Worm (Caenorhabditis elegans) whole organism, L3 larva: ENCODE measurements around the gene K02H11.4.

Experiments used
- ZK546.5 ChIP-seq: sonication (generic microtip); optimal IDR thresholded peaks from 2 replicates; lab custom pipeline; 2017; ENCODE audit warnings: missing biosample characterization, missing genetic modification characterization
- ama-1 ChIP-seq: fragments of 150-350 bp; optimal IDR thresholded peaks from 2 replicates; lab custom pipeline; 2018
- ceh-28 ChIP-seq: fragments of 150-350 bp; optimal IDR thresholded peaks from 2 replicates; lab custom pipeline; 2014; ENCODE audit warnings: missing biosample characterization, missing genetic modification reagents, missing genetic modification characterization
- eor-1 ChIP-seq, 2 experiments: fragments of 150-350 bp; optimal IDR thresholded peaks; 2 replicates each; lab custom pipeline; 2014 to 2018; ENCODE audit warnings: missing biosample characterization in 2 of 2, missing genetic modification characterization in 2 of 2
- hmg-11 ChIP-seq: sonication (generic microtip); optimal IDR thresholded peaks from 2 replicates; lab custom pipeline; 2016; ENCODE audit warnings: missing genetic modification characterization, missing compliant biosample characterization
- mml-1 ChIP-seq: fragments of 150-350 bp; sonication (generic microtip); optimal IDR thresholded peaks from 3 replicates; lab custom pipeline; 2014; ENCODE audit warnings: missing biosample characterization, missing genetic modification characterization
- nhr-25 ChIP-seq: sonication (generic microtip); optimal IDR thresholded peaks from 2 replicates; lab custom pipeline; 2017; ENCODE audit warnings: missing biosample characterization, missing genetic modification characterization
- skn-1 ChIP-seq: fragments of 150-350 bp; optimal IDR thresholded peaks from 2 replicates; lab custom pipeline; 2014; ENCODE audit warnings: missing biosample characterization, missing genetic modification characterization
- snpc-4 ChIP-seq: fragments of 150-350 bp; optimal IDR thresholded peaks from 2 replicates; lab custom pipeline; 2014; ENCODE audit warnings: missing biosample characterization, missing genetic modification characterization
- ztf-4 ChIP-seq: fragments of 150-350 bp; optimal IDR thresholded peaks from 2 replicates; lab custom pipeline; 2014; ENCODE audit warnings: missing biosample characterization, missing genetic modification characterization

- TF ChIP-seq ztf-4 (tag; lab: Kevin White, UChicago) (no peak), mml-1 (no peak), skn-1 (tag; lab: Kevin White, UChicago) (no peak), eor-1 (tag; optimal IDR thresholded peaks at IDR 0.05; lab: Kevin White, UChicago) (no peak), ceh-28 (tag; lab: Kevin White, UChicago) (no peak), snpc-4 (tag; lab: Kevin White, UChicago) (no peak), hmg-11 (tag; lab: Kevin White, UChicago) (no peak), ZK546.5 (tag; lab: Kevin White, UChicago) (no peak), ama-1 (no peak), nhr-25 (tag; lab: Kevin White, UChicago) (no peak)
These were observed 3.3 kb upstream of the K02H11.4 start, which contains the start of gene trx-5 for ce11 chrV:1534315-1534714.
